Worm (Caenorhabditis elegans) whole organism, L1 larva: ENCODE data around the gene fbxb-97.

Source experiments
- Y116A8C.19 ChIP-seq: sonication (generic microtip); optimal IDR thresholded peaks from 2 replicates; lab custom pipeline; 2016; ENCODE audit warnings: missing compliant biosample characterization, missing genetic modification characterization, borderline replicate concordance
- fkh-8 ChIP-seq: sonication (generic microtip); optimal IDR thresholded peaks from 2 replicates; lab custom pipeline; 2016; ENCODE audit warnings: mild to moderate bottlenecking, missing genetic modification characterization, missing compliant biosample characterization
- lin-15B ChIP-seq: fragments of 150-350 bp; sonication (generic microtip); optimal IDR thresholded peaks from 3 replicates; lab custom pipeline; 2014; ENCODE audit warnings: missing biosample characterization, missing genetic modification characterization
- nhr-28 ChIP-seq: fragments of 150-350 bp; optimal IDR thresholded peaks from 2 replicates; lab custom pipeline; 2014; ENCODE audit warnings: missing biosample characterization, missing genetic modification characterization
- nhr-85 ChIP-seq: sonication (generic microtip); peaks from one replicate; lab custom pipeline; 2016; ENCODE audit warnings: missing genetic modification characterization, inconsistent platforms, missing compliant biosample characterization

DNA sequence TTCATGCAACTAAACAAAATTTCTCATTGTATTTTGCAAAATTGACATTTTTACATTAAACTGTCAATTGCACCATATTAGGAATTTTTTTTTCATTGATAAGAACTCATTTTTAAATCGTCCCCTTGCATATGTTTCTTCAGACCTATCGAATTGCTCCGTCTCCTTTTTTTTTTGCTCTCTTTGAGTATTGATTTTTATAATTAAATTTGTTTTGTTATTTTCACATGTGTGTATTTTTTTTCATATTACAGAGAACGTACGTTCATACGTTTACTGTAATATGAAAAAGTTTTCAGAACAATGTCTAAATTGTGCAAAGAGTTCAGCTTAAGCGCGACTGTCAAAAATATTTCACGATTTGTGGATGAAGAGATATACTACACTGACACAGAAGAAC, 21.2 kb upstream of the fbxb-97 start, which contains the start of gene math-14:
- TF ChIP-seq fkh-8 (tag; lab: Kevin White, UChicago) = no peak
- TF ChIP-seq lin-15B (tag; lab: Kevin White, UChicago) = no peak
- TF ChIP-seq nhr-28 = no peak
- no peak for TF ChIP-seq nhr-85 (tag; lab: Kevin White, UChicago)
- TF ChIP-seq Y116A8C.19 (tag; lab: Kevin White, UChicago) = no peak
